Worm (Caenorhabditis elegans): ENCODE data around the gene fbxa-73.
A peak's percentile ranks its signal among the peaks of the same experiment; 100 is the strongest.

The fbxa-73 gene

ce11 chrIII:2271016-2271590, 17.9 kb downstream of the fbxa-73 start:
- TF ChIP-seq dpl-1 (GFP tag; optimal IDR thresholded peaks at IDR 0.05) = peak in 1 of 3 experiments; percentile 3
- TF ChIP-seq efl-1 (optimal IDR thresholded peaks at IDR 0.05) = peak in 1 of 2 experiments; percentile 50
- TF ChIP-seq efl-1 (GFP tag; optimal IDR thresholded peaks at IDR 0.05 in 1 of 2) = peak; percentile 32 to 93

- TF ChIP-seq lin-35 (GFP tag; optimal IDR thresholded peaks at IDR 0.05) (peak in 1 of 2 experiments; percentile 13), alr-1 (tag; optimal IDR thresholded peaks at IDR 0.05; ENCODE audit: borderline replicate concordance) (no peak), lir-3 (tag; optimal IDR thresholded peaks at IDR 0.05; ENCODE audit: poor library complexity) (no peak), efl-1 (optimal IDR thresholded peaks at IDR 0.05) (no peak), efl-1 (GFP tag; optimal IDR thresholded peaks at IDR 0.05 in 1 of 2) (peak in 1 of 2 experiments; percentile 75), C16A3.4 (tag; optimal IDR thresholded peaks at IDR 0.05) (no peak)
Measured at ce11 chrIII:2272075-2272474, 18.8 kb downstream of the fbxa-73 start, which contains the start of gene fbxa-48. Gene fbxa-48 (minus strand): TSS chrIII:2272175.

- no peak for TF ChIP-seq xbp-1 (tag; optimal IDR thresholded peaks at IDR 0.05)
- no peak for TF ChIP-seq mef-2 (tag; optimal IDR thresholded peaks at IDR 0.05)
- no peak for TF ChIP-seq unc-98 (GFP tag; IDR thresholded peaks at IDR 0.05)
- TF ChIP-seq C04F5.9 (tag; optimal IDR thresholded peaks at IDR 0.05) = no peak
- TF ChIP-seq ceh-8 (GFP tag; optimal IDR thresholded peaks at IDR 0.05) = no peak
- no peak for TF ChIP-seq C34B4.2 (tag; optimal IDR thresholded peaks at IDR 0.05)
- TF ChIP-seq jun-1 (tag; optimal IDR thresholded peaks at IDR 0.05) = no peak
- no peak for TF ChIP-seq skn-1 (tag; optimal IDR thresholded peaks at IDR 0.05)
- no peak for TF ChIP-seq ceh-90 (tag; optimal IDR thresholded peaks at IDR 0.05)
- TF ChIP-seq lin-15B (tag; optimal IDR thresholded peaks at IDR 0.05) = no peak
- no peak for TF ChIP-seq elt-2 (tag; optimal IDR thresholded peaks at IDR 0.05)
- TF ChIP-seq unc-30 (tag; optimal IDR thresholded peaks at IDR 0.05) = no peak
- TF ChIP-seq egl-27 (tag; optimal IDR thresholded peaks at IDR 0.05) = no peak
- no peak for TF ChIP-seq ceh-63 (GFP tag; optimal IDR thresholded peaks at IDR 0.05)
- TF ChIP-seq F16B12.6 (tag; optimal IDR thresholded peaks at IDR 0.05) = no peak
- TF ChIP-seq hlh-17 (GFP tag; optimal IDR thresholded peaks at IDR 0.05; ENCODE audit: borderline replicate concordance) = no peak
- TF ChIP-seq elt-3 (tag; optimal IDR thresholded peaks at IDR 0.05) = no peak
- no peak for TF ChIP-seq Y116A8C.19 (tag; optimal IDR thresholded peaks at IDR 0.05; ENCODE audit: borderline replicate concordance)
- TF ChIP-seq snu-23 (GFP tag; optimal IDR thresholded peaks at IDR 0.05) = no peak
Measured at ce11 chrIII:2272732-2273131, 19.5 kb downstream of the fbxa-73 start, which contains the start of gene fbxa-39. Gene fbxa-39 (plus strand): TSS chrIII:2273032.

DNA sequence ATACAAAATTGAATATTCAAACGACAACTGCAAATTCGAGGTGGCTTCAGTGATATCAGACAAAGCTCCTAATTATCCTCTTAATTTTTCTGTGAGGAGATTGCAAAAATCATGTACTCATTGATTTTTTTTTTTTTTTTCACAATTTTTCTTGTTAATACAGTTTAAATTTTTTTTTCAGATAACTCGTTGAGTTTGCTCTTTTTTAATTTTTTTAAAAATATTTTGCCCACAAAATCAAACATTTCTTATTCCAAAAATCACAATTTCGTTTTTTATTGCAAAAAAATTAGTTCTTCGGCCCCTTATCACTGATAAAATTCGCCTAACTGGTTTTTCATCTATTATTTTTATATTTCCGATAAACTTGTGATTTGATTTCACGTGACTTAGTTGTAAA, 23.6 kb downstream of the fbxa-73 start, which contains the start of gene Y54F10BM.21:
TSS of gene Y54F10BM.21 (plus strand) at position 301 of the 400 bp plus-strand sequence.
- TF ChIP-seq egl-27 (tag; optimal IDR thresholded peaks at IDR 0.05) (no peak), mef-2 (tag; optimal IDR thresholded peaks at IDR 0.05) (no peak), elt-3 (tag; optimal IDR thresholded peaks at IDR 0.05) (peak in 1 of 6 experiments; percentile 40)

ce11 chrIII:2279457-2279856, 26.2 kb downstream of the fbxa-73 start, which contains the start of gene Y54F10BM.23:
Gene Y54F10BM.23 (minus strand): TSS chrIII:2279557.
- TF ChIP-seq mep-1 (tag; optimal IDR thresholded peaks at IDR 0.05) = no peak
- no peak for TF ChIP-seq unc-130 (tag; optimal IDR thresholded peaks at IDR 0.05)
- no peak for TF ChIP-seq Y116A8C.19 (tag; optimal IDR thresholded peaks at IDR 0.05; ENCODE audit: borderline replicate concordance)
- no peak for TF ChIP-seq unc-86 (tag; optimal IDR thresholded peaks at IDR 0.05)
- TF ChIP-seq nhr-77 (tag; optimal IDR thresholded peaks at IDR 0.05) = no peak
- TF ChIP-seq sox-4 (tag; optimal IDR thresholded peaks at IDR 0.05) = no peak
- no peak for TF ChIP-seq dpl-1 (GFP tag; optimal IDR thresholded peaks at IDR 0.05)
- TF ChIP-seq mef-2 (tag; optimal IDR thresholded peaks at IDR 0.05) = no peak
- TF ChIP-seq dsc-1 (tag; optimal IDR thresholded peaks at IDR 0.05) = no peak
- TF ChIP-seq swsn-7 (tag; optimal IDR thresholded peaks at IDR 0.05) = no peak
- TF ChIP-seq ztf-11 (tag; optimal IDR thresholded peaks at IDR 0.05) = no peak
- TF ChIP-seq hpl-2 (GFP tag; optimal IDR thresholded peaks at IDR 0.05) = no peak

All from whole organism, L1 larva.